Fruit fly (Drosophila melanogaster) whole organism, pupa: ENCODE data around the gene CG31342.

ENCODE experiments used
- CG10348 ChIP-seq: fragments of 200-800 bp; sonication (Bioruptor generic); IDR thresholded peaks from 2 replicates; pipeline ENCODE4 v1.3.6; 2022; ENCODE audit warnings: missing biosample characterization, missing genetic modification characterization
- CG14655 ChIP-seq: fragments of 200-800 bp; sonication (Bioruptor generic); optimal IDR thresholded peaks from 3 replicates; lab custom pipeline; 2017; ENCODE audit warnings: mild to moderate bottlenecking, missing biosample characterization, missing genetic modification reagents, missing genetic modification characterization
- Pif1B ChIP-seq: fragments of 200-800 bp; sonication (Bioruptor generic); optimal IDR thresholded peaks from 3 replicates; lab custom pipeline; 2016; ENCODE audit warnings: missing biosample characterization, missing genetic modification characterization
- rn ChIP-seq: fragments of 200-800 bp; sonication (Bioruptor generic); IDR thresholded peaks from 2 replicates; pipeline ENCODE4 v1.3.6; 2022; ENCODE audit warnings: missing biosample characterization, missing genetic modification characterization

DNA sequence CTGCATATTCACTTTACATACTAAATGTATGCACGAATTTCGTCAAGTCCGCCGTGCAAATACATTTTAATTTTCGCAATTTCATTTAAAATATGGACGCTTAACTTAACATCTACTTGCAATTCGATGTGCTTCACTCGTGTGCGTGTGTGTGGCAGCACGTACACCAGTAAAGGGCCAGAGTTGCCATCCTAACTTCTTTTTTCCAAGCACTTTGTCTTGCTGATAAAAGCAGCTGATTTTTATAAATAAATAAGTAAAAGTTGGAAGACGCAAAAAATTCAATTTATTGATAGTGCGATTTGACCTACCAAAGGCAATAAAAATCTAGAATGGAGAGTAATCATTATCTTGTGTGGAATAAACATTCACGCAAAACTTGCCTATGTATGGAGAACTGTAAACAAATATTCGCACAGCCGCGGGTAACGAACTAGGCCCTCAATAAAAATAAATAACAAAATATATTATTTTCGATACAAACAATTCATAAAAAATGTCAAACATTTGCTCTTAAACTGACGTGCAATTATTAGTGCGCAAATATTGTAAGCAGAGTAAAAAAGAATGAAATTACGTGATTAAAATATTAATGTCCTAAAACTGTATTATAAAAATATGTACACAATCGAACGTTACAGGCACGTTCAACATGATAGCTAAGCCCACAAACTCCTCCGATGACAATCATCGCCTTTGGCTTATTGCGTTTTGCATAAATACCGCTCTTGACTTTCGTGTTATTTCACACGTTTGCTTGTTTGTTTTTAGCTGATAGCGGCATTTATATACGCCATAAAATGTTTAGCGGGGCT, 3.5 kb upstream of the CG31342 start:
- TF ChIP-seq CG14655, result no peak
- peak; percentile 27; the same call in 1 of the 2 replicates for TF ChIP-seq rn (GFP tag; lab: Robert Waterston, UW)
- peak; percentile 67 for TF ChIP-seq Pif1B (GFP tag; lab: Kevin White, UChicago)
- TF ChIP-seq CG10348 (GFP tag; lab: Robert Waterston, UW), result peak; percentile 13; the same call in 1 of the 2 replicates
